Fruit fly (Drosophila melanogaster) whole organism: Measurements from ENCODE around the gene CG11369.

Experiments used
- CG8478 ChIP-seq: fragments of >200 bp; optimal IDR thresholded peaks from 2 replicates; lab custom pipeline; 2018; ENCODE audit warnings: inconsistent platforms
- Dll ChIP-seq: fragments of >200 bp; optimal IDR thresholded peaks from 2 replicates; lab custom pipeline; 2017
- EcR ChIP-seq, 2 experiments: fragments of >200 bp; optimal IDR thresholded peaks; 2 replicates each; lab custom pipeline; 2017; ENCODE audit warnings: missing biosample characterization in 2 of 2, missing genetic modification characterization in 2 of 2, missing genetic modification reagents in 2 of 2
- psq ChIP-seq: fragments of >200 bp; optimal IDR thresholded peaks from 2 replicates; lab custom pipeline; 2017
- usp ChIP-seq: fragments of >200 bp; optimal IDR thresholded peaks from 2 replicates; lab custom pipeline; 2017; ENCODE audit warnings: missing biosample characterization, missing genetic modification characterization, mixed read lengths

- no peak for TF ChIP-seq Dll
- TF ChIP-seq EcR (GFP tag; optimal IDR thresholded peaks at IDR 0.05; lab: Kevin White, UChicago), result no peak
- no peak for TF ChIP-seq psq (lab: Kevin White, UChicago)
- TF ChIP-seq usp (GFP tag; lab: Kevin White, UChicago), result no peak
- TF ChIP-seq CG8478 (lab: Kevin White, UChicago), result no peak
These were observed 30.2 kb upstream of the CG11369 start for dm6 chrX:7543891-7544290.
